Worm (Caenorhabditis elegans): ENCODE results near the gene mmab-1.

ce11 chrIII:4879445-4879844 lies 42.5 kb downstream of the mmab-1 start, which contains the start of gene C35D10.1:
- TF ChIP-seq W03F9.2 (tag; optimal IDR thresholded peaks at IDR 0.05) (no peak), him-1 (tag; optimal IDR thresholded peaks at IDR 0.05) (no peak)

Measured in whole organism, L4/young adult.